Fruit fly (Drosophila melanogaster): ENCODE data around the gene CG14024.

The CG14024 gene

DNA sequence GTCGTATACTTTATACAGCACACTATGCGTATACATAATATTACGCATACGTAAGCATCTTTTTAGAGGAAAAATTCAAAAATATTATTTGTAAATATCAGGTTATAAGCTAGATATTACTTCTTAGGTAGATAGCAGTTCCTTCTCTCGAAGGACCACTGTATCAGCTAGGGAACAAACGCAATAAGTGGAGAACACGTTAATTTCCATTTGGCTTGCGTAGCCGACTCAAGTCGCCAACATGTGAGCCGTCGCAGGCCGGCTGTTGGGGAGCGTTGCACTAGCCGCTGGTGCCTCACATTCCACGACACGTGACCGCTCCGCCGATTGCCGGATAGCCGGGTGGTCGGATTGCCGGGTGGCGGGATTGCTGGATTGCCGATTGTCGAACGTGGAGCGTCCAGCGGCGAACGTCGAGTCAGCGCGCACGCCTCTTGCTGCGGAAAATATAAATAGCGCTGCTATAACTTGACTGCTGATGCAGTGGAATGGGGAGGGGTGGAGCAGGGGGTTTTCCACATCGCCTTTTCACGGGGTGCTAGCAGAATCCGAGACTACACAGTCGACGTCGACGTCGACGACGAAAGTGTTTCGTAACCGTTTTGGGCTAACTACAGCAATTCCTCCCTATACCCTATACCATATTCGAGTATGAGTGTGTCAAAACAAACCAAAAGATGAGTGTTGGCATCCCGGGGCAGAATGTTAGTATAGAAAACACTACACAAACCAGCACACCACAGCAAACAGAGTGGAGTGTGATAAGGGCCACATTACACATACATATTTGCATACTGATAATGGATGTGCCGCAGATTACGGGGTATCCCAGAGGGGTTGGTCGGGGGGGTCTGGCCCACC lies 11.4 kb downstream of the CG14024 start:
- TF ChIP-seq pan (optimal IDR thresholded peaks at IDR 0.05) (peak; percentile 44), Dll (optimal IDR thresholded peaks at IDR 0.05) (no peak), CG8478 (optimal IDR thresholded peaks at IDR 0.05) (no peak)

DNA sequence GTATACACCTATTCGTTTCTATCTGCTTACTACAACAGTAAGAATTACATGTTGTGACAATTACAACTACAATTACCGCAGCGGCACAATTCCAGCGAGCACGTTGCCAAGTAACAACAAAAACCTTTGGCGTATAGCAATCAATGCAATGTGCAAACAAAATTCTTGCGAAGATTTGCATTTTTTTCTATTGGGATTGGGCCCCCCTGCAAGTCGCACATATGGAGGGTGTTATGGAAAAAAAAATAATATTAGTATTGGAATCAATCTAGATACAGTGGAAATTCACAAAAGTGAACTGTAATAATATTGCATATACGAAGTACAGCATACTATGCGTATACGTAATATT lies 12.0 kb downstream of the CG14024 start:
- no peak for TF ChIP-seq CG8478 (optimal IDR thresholded peaks at IDR 0.05)
- no peak for TF ChIP-seq EcR (GFP tag; optimal IDR thresholded peaks at IDR 0.05)
- no peak for TF ChIP-seq usp (GFP tag; optimal IDR thresholded peaks at IDR 0.05)
- TF ChIP-seq psq (optimal IDR thresholded peaks at IDR 0.05), result no peak
- no peak for TF ChIP-seq pan (optimal IDR thresholded peaks at IDR 0.05)
- no peak for TF ChIP-seq Dll (optimal IDR thresholded peaks at IDR 0.05)

DNA sequence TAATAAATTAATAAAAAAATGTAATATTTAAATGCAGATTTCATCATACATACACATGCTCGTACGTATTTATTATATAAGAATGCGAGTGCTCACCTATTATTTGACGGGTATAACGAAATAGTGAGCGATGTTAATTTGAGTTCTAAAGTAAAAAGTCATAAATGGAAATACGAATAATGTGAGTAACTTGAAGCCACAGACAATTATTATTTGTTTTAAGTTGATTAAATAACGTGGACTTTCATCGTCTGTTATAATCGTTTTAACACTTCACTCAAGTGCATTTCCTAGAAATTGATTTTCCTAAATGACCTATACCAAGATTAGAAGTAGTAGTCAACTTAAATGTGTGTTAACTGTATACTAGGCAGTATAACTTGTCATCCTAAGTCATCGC lies 12.4 kb downstream of the CG14024 start:
- TF ChIP-seq EcR (GFP tag; optimal IDR thresholded peaks at IDR 0.05), result no peak
- peak; percentile 53 for TF ChIP-seq pan (optimal IDR thresholded peaks at IDR 0.05)

DNA sequence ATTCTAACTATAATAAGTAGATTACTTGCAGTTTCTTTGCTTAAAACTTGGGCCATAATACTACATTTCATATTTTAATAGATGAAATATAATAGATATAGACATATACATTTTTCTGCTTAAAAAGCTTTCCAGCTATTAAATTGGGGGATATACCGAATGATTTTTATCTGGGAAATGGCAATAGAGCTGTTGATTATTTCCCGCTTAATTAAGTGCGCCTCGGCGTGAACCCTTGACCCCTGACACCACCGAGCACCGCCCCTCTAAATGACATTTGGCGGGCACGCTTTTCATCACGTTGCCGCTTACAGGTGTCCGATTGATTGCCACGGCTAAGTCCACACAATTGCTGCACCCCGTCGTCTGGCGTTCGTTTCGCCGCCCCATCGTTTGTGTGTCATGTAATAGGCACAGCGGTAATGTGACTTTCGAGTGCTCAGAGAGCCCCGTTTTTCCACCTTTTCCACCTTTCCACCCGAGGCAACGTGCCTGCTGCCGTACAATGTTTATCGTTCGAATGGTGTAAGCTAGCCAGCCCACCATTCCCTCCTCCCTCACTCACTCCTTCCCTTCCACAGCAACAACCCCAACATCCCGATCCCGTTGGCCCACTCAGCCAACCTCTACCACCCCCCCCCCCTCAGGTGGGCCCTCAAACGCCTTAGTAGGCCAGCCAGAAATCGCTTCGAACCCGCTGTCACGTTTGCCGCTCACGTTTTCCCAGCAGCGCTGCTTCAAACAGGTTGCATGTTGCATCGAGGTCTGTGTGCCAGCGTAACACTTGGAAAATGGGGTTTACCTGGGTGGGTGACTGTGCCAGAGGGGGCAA lies 13.7 kb downstream of the CG14024 start:
- peak; percentile 15 for TF ChIP-seq Dll (optimal IDR thresholded peaks at IDR 0.05)
- no peak for TF ChIP-seq pan (optimal IDR thresholded peaks at IDR 0.05)

DNA sequence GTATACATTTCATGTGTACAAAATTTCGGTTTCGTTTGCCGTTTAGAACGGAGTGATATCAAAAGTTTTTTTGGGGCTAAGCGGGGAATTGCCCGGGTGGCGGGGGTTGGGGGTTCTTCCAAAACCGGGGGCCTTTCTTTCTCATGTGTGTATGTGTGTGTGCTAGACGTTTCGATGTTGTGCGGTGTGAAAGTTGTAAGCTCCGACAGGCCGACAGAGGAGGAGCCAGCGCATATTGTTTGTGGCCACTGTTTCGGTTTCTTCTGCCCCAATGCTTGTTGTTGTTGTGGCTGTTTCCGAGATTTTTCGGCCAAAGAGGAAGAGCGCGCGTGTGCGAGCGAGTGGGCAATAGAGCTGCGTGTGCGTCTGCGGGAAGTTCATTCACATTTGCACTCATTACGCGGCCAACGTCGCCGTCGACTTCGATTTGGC lies 14.4 kb downstream of the CG14024 start:
- TF ChIP-seq EcR (GFP tag; optimal IDR thresholded peaks at IDR 0.05) (peak in 1 of 2 experiments; percentile 70), usp (GFP tag; optimal IDR thresholded peaks at IDR 0.05) (no peak)

DNA sequence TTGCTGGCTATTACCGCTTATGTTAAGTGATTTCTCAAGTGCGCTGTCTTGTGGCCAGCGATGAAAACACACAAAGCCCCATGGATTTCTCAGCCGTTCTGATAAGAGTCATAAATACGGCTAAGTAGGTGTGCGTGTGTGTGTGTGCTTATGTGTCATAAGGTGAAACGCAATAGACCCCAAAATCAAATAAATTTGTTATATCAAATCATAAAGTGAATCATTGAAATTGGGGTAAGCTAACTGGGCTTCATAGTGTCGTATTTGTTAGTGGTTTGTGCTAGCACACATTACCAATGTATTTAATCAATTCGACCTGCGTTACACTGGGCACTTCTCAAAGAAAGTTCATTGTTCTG lies 15.1 kb downstream of the CG14024 start:
- TF ChIP-seq Dll (optimal IDR thresholded peaks at IDR 0.05) (no peak), pan (optimal IDR thresholded peaks at IDR 0.05) (no peak), usp (GFP tag; optimal IDR thresholded peaks at IDR 0.05) (no peak), EcR (GFP tag; optimal IDR thresholded peaks at IDR 0.05) (no peak), CG8478 (optimal IDR thresholded peaks at IDR 0.05) (no peak), psq (optimal IDR thresholded peaks at IDR 0.05) (no peak)

DNA sequence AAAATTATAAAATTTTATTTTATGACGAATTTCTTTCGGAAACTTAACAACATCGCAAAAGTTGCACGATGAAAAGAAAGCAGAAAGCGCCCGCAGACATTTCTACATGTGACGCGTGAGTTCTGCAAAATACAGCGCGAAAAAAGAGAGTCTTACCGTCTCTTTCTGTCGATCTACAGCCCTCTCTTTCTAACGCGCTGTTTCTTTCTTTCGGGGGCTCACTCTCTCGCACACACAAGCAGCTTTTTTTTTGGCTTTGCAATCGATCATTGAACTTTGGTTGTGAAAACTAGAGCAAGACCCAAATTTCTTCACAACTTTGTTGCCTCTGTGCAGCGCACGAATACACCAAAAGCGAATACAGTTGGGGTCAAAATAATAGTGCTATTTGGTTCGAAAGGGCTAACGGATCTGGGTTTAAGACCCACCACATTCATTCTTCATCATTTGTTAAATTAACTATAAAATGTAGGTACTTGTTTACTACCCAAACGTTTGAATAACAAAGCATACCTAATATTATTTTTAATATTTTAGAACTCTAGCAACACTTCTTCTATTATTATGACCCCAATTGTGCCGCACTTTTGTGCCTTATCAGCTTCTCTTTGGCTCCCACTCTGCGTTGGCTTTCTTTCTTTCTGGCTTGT lies 15.6 kb downstream of the CG14024 start:
- TF ChIP-seq EcR (GFP tag; optimal IDR thresholded peaks at IDR 0.05), result peak in 1 of 2 experiments; percentile 75
- no peak for TF ChIP-seq Dll (optimal IDR thresholded peaks at IDR 0.05)
- peak; percentile 32 for TF ChIP-seq CG8478 (optimal IDR thresholded peaks at IDR 0.05)

DNA sequence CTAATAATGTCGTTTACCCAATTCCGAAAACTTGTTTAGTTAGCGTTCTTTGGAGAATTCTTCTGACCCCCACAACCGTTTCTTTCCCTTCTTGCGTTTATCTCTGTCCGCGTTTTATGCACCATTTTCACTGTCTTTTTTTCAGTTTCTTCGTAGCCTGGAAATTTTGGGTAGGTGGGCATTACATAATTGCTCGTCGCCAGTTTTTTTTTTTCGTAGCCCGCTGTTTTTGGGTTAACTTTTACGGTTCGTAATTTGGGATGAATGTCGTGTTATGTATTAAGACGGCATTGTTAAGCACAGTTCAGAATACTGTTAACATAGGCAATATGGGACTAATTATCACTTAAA lies 16.8 kb downstream of the CG14024 start:
- TF ChIP-seq psq (optimal IDR thresholded peaks at IDR 0.05), result no peak
- no peak for TF ChIP-seq EcR (GFP tag; optimal IDR thresholded peaks at IDR 0.05)
- TF ChIP-seq usp (GFP tag; optimal IDR thresholded peaks at IDR 0.05), result no peak
- no peak for TF ChIP-seq CG8478 (optimal IDR thresholded peaks at IDR 0.05)
- TF ChIP-seq pan (optimal IDR thresholded peaks at IDR 0.05), result no peak
- TF ChIP-seq Dll (optimal IDR thresholded peaks at IDR 0.05), result no peak

DNA sequence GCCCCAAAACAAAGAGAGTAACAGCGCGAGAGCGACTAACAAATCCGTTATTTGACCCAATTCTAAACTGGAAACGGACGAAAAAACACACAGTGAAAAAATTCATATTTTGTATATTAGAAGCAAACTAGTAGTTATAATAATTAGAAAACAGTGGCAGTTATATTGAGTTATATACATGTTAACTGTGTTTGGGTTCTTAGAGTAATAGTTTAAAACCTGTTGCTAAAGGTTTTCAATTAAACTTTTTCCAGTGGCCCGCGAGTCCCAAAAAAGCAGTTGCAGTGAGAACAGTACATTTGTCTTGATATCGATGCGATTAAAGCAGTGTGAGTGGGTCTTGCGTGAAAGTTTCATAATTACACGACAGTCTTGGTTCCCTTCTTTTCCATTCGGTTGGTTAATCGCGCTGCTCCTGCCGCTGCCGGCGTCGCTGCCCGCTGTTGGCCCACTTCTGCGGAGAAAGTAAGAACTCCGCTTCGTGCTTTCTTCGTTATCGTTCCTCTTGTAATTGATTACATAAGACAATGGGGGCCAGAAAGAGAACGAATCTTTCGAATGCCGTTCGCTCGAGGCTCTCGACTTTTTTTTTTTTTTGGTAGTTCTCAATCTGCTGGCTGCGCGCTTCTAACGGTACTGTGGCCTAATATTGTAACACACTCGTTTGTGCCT lies 17.3 kb downstream of the CG14024 start:
- TF ChIP-seq Dll (optimal IDR thresholded peaks at IDR 0.05), result no peak
- TF ChIP-seq CG8478 (optimal IDR thresholded peaks at IDR 0.05), result no peak
- no peak for TF ChIP-seq psq (optimal IDR thresholded peaks at IDR 0.05)
- no peak for TF ChIP-seq pan (optimal IDR thresholded peaks at IDR 0.05)
- TF ChIP-seq usp (GFP tag; optimal IDR thresholded peaks at IDR 0.05), result no peak
- TF ChIP-seq EcR (GFP tag; optimal IDR thresholded peaks at IDR 0.05), result no peak

DNA sequence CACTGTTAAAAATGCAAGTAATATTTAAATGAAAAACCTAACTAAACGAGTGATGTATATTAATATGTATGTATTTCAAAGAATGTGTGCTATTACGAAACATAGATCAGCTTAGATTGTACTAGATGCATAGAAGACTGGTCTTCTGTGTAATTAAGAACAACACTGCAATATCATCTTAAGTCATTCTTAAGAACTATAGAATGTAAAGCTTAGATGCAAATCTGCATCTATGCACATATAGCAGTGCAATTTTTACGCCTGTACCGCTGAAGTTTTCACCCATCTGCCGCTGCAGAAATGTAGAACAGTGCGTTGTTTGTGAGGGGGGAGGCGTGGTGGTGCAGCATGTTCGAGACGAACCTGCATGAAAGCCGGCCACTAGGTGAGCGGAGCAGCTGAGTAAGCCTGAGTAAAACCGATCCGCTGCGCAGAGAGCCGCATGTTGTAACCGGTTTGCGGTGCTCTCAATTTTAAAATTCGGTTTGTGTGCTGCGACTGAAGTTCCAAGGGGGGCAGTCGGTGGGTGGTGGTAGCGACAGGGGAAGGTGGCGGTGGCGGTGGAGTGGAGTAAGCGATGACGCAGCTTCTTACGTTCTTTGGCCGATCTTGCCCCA lies 17.9 kb downstream of the CG14024 start:
- TF ChIP-seq EcR (GFP tag; optimal IDR thresholded peaks at IDR 0.05) (peak in 1 of 2 experiments; percentile 25), usp (GFP tag; optimal IDR thresholded peaks at IDR 0.05) (no peak), CG8478 (optimal IDR thresholded peaks at IDR 0.05) (no peak), psq (optimal IDR thresholded peaks at IDR 0.05) (no peak), Dll (optimal IDR thresholded peaks at IDR 0.05) (peak; percentile 82)

DNA sequence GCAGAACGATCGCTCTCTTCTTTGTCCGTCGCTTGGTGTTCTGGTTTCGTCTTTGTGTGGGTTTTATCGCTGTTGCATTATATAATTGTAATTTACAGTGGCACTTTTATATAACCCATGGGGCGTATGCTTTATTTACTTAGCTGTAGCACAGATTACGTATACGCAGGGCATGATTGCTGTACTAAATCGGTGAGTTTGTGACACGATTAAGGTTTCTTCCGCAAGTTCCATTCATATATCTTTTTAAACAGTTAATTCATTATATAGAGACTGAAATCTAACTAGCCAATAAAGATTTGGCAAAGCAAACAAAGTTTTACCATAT lies 19.5 kb downstream of the CG14024 start:
- TF ChIP-seq Dll (optimal IDR thresholded peaks at IDR 0.05) (no peak), psq (optimal IDR thresholded peaks at IDR 0.05) (no peak), CG8478 (optimal IDR thresholded peaks at IDR 0.05) (no peak), EcR (GFP tag; optimal IDR thresholded peaks at IDR 0.05) (no peak), pan (optimal IDR thresholded peaks at IDR 0.05) (no peak), usp (GFP tag; optimal IDR thresholded peaks at IDR 0.05) (no peak)
